Fruit fly (Drosophila melanogaster): ENCODE results near the gene Rb97D.

Rb97D gene

dm6 chr3R:26859228-26859627 is 16.3 kb downstream of the Rb97D start (continued):
- TF ChIP-seq CG5180 (GFP tag; optimal IDR thresholded peaks at IDR 0.05) (peak; percentile 9), gce (GFP tag; IDR thresholded peaks at IDR 0.05) (peak; percentile 75; the same call in 1 of the 3 replicates), Dip2 (GFP tag; IDR thresholded peaks at IDR 0.05) (no peak), CG16779 (GFP tag; IDR thresholded peaks at IDR 0.05) (no peak), ash1 (GFP tag; optimal IDR thresholded peaks at IDR 0.05) (no peak), E2f1 (GFP tag; IDR thresholded peaks at IDR 0.05) (peak; percentile 45), bab2 (GFP tag; optimal IDR thresholded peaks at IDR 0.05) (peak; percentile 22), Oli (tag; optimal IDR thresholded peaks at IDR 0.05) (peak; percentile 42), MTF-1 (GFP tag; optimal IDR thresholded peaks at IDR 0.05; ENCODE audit: borderline replicate concordance) (no peak), Ravus (GFP tag; IDR thresholded peaks at IDR 0.05) (peak; percentile 6; the same call in 1 of the 2 replicates), row (GFP tag; IDR thresholded peaks at IDR 0.05) (peak; percentile 53), Hr51 (GFP tag; optimal IDR thresholded peaks at IDR 0.05) (peak in 1 of 2 experiments; percentile 19), Mes4 (GFP tag; optimal IDR thresholded peaks at IDR 0.05) (peak; percentile 18), grau (tag; optimal IDR thresholded peaks at IDR 0.05) (peak; percentile 35), bsh (GFP tag; optimal IDR thresholded peaks at IDR 0.05) (peak in 1 of 2 experiments; percentile 15), ci (GFP tag; IDR thresholded peaks at IDR 0.05) (0 out of 3 replicates have a peak, but pooled peaks have one; percentile 38), Xrp1 (GFP tag; IDR thresholded peaks at IDR 0.05) (peak; percentile 82), chm (GFP tag; IDR thresholded peaks at IDR 0.05) (no peak), sens-2 (GFP tag; IDR thresholded peaks at IDR 0.05) (no peak), Hand (GFP tag; optimal IDR thresholded peaks at IDR 0.05) (peak; percentile 4), CG4404 (GFP tag; IDR thresholded peaks at IDR 0.05) (no peak), Rx (GFP tag; IDR thresholded peaks at IDR 0.05) (peak; percentile 53; the same call in 1 of the 2 replicates), CG9215 (GFP tag; IDR thresholded peaks at IDR 0.05) (peak; percentile 67), cad (GFP tag; optimal IDR thresholded peaks at IDR 0.05) (no peak), Camta (GFP tag; optimal IDR thresholded peaks at IDR 0.05) (peak; percentile 84), CG2712 (tag; optimal IDR thresholded peaks at IDR 0.05) (peak; percentile 77), CG6689 (GFP tag; IDR thresholded peaks at IDR 0.05) (peak; percentile 52; the same call in 1 of the 2 replicates), Med (GFP tag) (peak; percentile 81), CG12744 (GFP tag; optimal IDR thresholded peaks at IDR 0.05) (no peak), zfh2 (GFP tag; optimal IDR thresholded peaks at IDR 0.05) (no peak), CG14014 (GFP tag; IDR thresholded peaks at IDR 0.05) (0 out of 2 replicates have a peak, but pooled peaks have one; percentile 45), Bdp1 (GFP tag; optimal IDR thresholded peaks at IDR 0.05) (no peak), phol (tag; optimal IDR thresholded peaks at IDR 0.05) (peak; percentile 38), Jarid2 (GFP tag; optimal IDR thresholded peaks at IDR 0.05) (no peak), CG18764 (GFP tag; optimal IDR thresholded peaks at IDR 0.05) (no peak), CG17829 (tag; optimal IDR thresholded peaks at IDR 0.05) (peak; percentile 28), pnt (GFP tag; optimal IDR thresholded peaks at IDR 0.05) (peak; percentile 31), yki (optimal IDR thresholded peaks at IDR 0.05) (no peak), CG31224 (GFP tag; IDR thresholded peaks at IDR 0.05) (peak; percentile 13; the same call in 1 of the 2 replicates), CG6813 (GFP tag; optimal IDR thresholded peaks at IDR 0.05) (peak; percentile 20), nerfin-2 (GFP tag; IDR thresholded peaks at IDR 0.05; ENCODE audit: partially characterized antibody) (no peak), sc (optimal IDR thresholded peaks at IDR 0.05) (no peak), sc (GFP tag; optimal IDR thresholded peaks at IDR 0.05) (no peak), CG10959 (GFP tag; IDR thresholded peaks at IDR 0.05) (peak; percentile 36; the same call in 1 of the 2 replicates), gro (GFP tag; optimal IDR thresholded peaks at IDR 0.05) (peak; percentile 65), NfI (GFP tag; optimal IDR thresholded peaks at IDR 0.05) (peak; percentile 3), CG15269 (tag; optimal IDR thresholded peaks at IDR 0.05) (peak; percentile 23), Drgx (GFP tag; IDR thresholded peaks at IDR 0.05) (peak; percentile 54; the same call in 1 of the 2 replicates), CG2120 (GFP tag; optimal IDR thresholded peaks at IDR 0.05) (peak; percentile 29), HLH54F (GFP tag; optimal IDR thresholded peaks at IDR 0.05) (no peak), NK7.1 (GFP tag; optimal IDR thresholded peaks at IDR 0.05) (peak; percentile 4), stc (GFP tag; IDR thresholded peaks at IDR 0.05) (peak; percentile 64; the same call in 1 of the 2 replicates)
